Fruit fly (Drosophila melanogaster) whole organism, embryonic: ENCODE data around the gene TwdlV.

Source experiments
- Bgb ChIP-seq: fragments of 200-800 bp; sonication (Bioruptor generic); IDR thresholded peaks from 2 replicates; pipeline ENCODE4 v1.3.6; 2022; ENCODE audit warnings: missing biosample characterization, missing genetic modification characterization; ENCODE audit not compliant: partially characterized antibody
- CG10543 ChIP-seq: fragments of 200-800 bp; sonication (Bioruptor generic); optimal IDR thresholded peaks from 3 replicates; lab custom pipeline; 2017; ENCODE audit warnings: missing biosample characterization, mild to moderate bottlenecking, missing genetic modification characterization, moderate library complexity
- CG11093 ChIP-seq: fragments of 200-800 bp; sonication (Bioruptor generic); IDR thresholded peaks from 3 replicates; pipeline ENCODE4 v1.3.6; 2022; ENCODE audit warnings: missing biosample characterization, missing genetic modification characterization
- CG1233 ChIP-seq: fragments of 200-800 bp; sonication (Bioruptor generic); optimal IDR thresholded peaks from 4 replicates; lab custom pipeline; 2018; ENCODE audit warnings: missing biosample characterization, mild to moderate bottlenecking, missing genetic modification characterization
- CG13424 ChIP-seq: fragments of 200-800 bp; sonication (Bioruptor generic); optimal IDR thresholded peaks from 2 replicates; lab custom pipeline; 2019; ENCODE audit warnings: missing biosample characterization, mild to moderate bottlenecking, missing genetic modification characterization, moderate library complexity
- CG13624 ChIP-seq: fragments of 200-800 bp; sonication (Bioruptor generic); optimal IDR thresholded peaks from 2 replicates; lab custom pipeline; 2016; ENCODE audit warnings: missing biosample characterization, missing genetic modification characterization
- CG13894 ChIP-seq: fragments of 200-800 bp; sonication (Bioruptor generic); optimal IDR thresholded peaks from 3 replicates; lab custom pipeline; 2018; ENCODE audit warnings: missing biosample characterization, mild to moderate bottlenecking, missing genetic modification characterization, moderate library complexity
- CG17359 ChIP-seq: fragments of 200-800 bp; sonication (Bioruptor generic); optimal IDR thresholded peaks from 3 replicates; lab custom pipeline; 2018; ENCODE audit warnings: missing biosample characterization, mild to moderate bottlenecking, missing genetic modification characterization, moderate library complexity
- CG17912 ChIP-seq: fragments of 200-800 bp; sonication (Bioruptor generic); optimal IDR thresholded peaks from 2 replicates; lab custom pipeline; 2018; ENCODE audit warnings: missing biosample characterization, mild to moderate bottlenecking, missing genetic modification characterization
- CG18619 ChIP-seq: fragments of 200-800 bp; sonication (Bioruptor generic); optimal IDR thresholded peaks from 3 replicates; lab custom pipeline; 2017; ENCODE audit warnings: missing biosample characterization, mild to moderate bottlenecking, missing genetic modification characterization
- CG18764 ChIP-seq: fragments of 200-800 bp; sonication (Bioruptor generic); optimal IDR thresholded peaks from 3 replicates; lab custom pipeline; 2016; ENCODE audit warnings: missing biosample characterization, missing genetic modification characterization
- CG31365 ChIP-seq: fragments of 200-800 bp; sonication (Bioruptor generic); optimal IDR thresholded peaks from 2 replicates; lab custom pipeline; 2018; ENCODE audit warnings: missing biosample characterization, mild to moderate bottlenecking, missing genetic modification characterization
- CG33213 ChIP-seq: fragments of 200-800 bp; sonication (Bioruptor generic); optimal IDR thresholded peaks from 3 replicates; lab custom pipeline; 2016; ENCODE audit warnings: missing biosample characterization, missing genetic modification characterization
- CG33557 ChIP-seq: fragments of 200-800 bp; sonication (Bioruptor generic); optimal IDR thresholded peaks from 2 replicates; lab custom pipeline; 2019; ENCODE audit warnings: missing biosample characterization, mild to moderate bottlenecking, missing genetic modification characterization, moderate library complexity
- CG34376 ChIP-seq: fragments of 200-800 bp; sonication (Bioruptor generic); optimal IDR thresholded peaks from 2 replicates; lab custom pipeline; 2018; ENCODE audit warnings: missing biosample characterization, mild to moderate bottlenecking, missing genetic modification characterization
- CG3847 ChIP-seq: fragments of 200-800 bp; sonication (Bioruptor generic); IDR thresholded peaks from 2 replicates; pipeline ENCODE4 v1.3.6; 2022; ENCODE audit warnings: missing biosample characterization, missing genetic modification characterization
- CG4617 ChIP-seq: fragments of 200-800 bp; sonication (Bioruptor generic); optimal IDR thresholded peaks from 3 replicates; lab custom pipeline; 2016; ENCODE audit warnings: missing biosample characterization, missing genetic modification characterization, borderline replicate concordance
- CG4730 ChIP-seq: fragments of 200-800 bp; sonication (Bioruptor generic); IDR thresholded peaks from 2 replicates; pipeline ENCODE4 v1.3.6; 2022; ENCODE audit warnings: missing biosample characterization, missing genetic modification characterization
- CG4820 ChIP-seq: fragments of 200-800 bp; sonication (Bioruptor generic); optimal IDR thresholded peaks from 3 replicates; lab custom pipeline; 2016; ENCODE audit warnings: missing biosample characterization, missing genetic modification characterization
- CG5180 ChIP-seq: fragments of 200-800 bp; sonication (Bioruptor generic); optimal IDR thresholded peaks from 3 replicates; lab custom pipeline; 2017; ENCODE audit warnings: missing biosample characterization, missing genetic modification characterization, mild to moderate bottlenecking, moderate library complexity, missing genetic modification reagents
- CG7357 ChIP-seq: fragments of 200-800 bp; sonication (Bioruptor generic); IDR thresholded peaks from 3 replicates; pipeline ENCODE4 v1.3.6; 2022; ENCODE audit warnings: missing biosample characterization, missing genetic modification characterization
- CG8089 ChIP-seq: fragments of 200-800 bp; sonication (Bioruptor generic); optimal IDR thresholded peaks from 3 replicates; lab custom pipeline; 2016; ENCODE audit warnings: missing biosample characterization, missing genetic modification characterization
- CG9797 ChIP-seq: fragments of 200-800 bp; sonication (Bioruptor generic); optimal IDR thresholded peaks from 3 replicates; lab custom pipeline; 2018; ENCODE audit warnings: missing biosample characterization, mild to moderate bottlenecking, missing genetic modification characterization
- CrebB ChIP-seq: fragments of 200-800 bp; sonication (Bioruptor generic); optimal IDR thresholded peaks from 3 replicates; lab custom pipeline; 2018; ENCODE audit warnings: missing biosample characterization, mild to moderate bottlenecking, missing genetic modification characterization
- Deaf1 ChIP-seq: fragments of 200-800 bp; optimal IDR thresholded peaks from 3 replicates; lab custom pipeline; 2019; ENCODE audit warnings: missing biosample characterization, mild to moderate bottlenecking, missing genetic modification characterization, moderate library complexity
- Fer2 ChIP-seq: fragments of 200-800 bp; sonication (Bioruptor generic); optimal IDR thresholded peaks from 2 replicates; lab custom pipeline; 2018; ENCODE audit warnings: missing biosample characterization, mild to moderate bottlenecking, missing genetic modification characterization, moderate library complexity
- HLH4C ChIP-seq: fragments of 200-800 bp; sonication (Bioruptor generic); IDR thresholded peaks from 3 replicates; pipeline ENCODE4 v1.3.6; 2022; ENCODE audit warnings: missing biosample characterization, missing genetic modification characterization; ENCODE audit not compliant: partially characterized antibody
- Hr39 ChIP-seq: fragments of >200 bp; optimal IDR thresholded peaks from 2 replicates; lab custom pipeline; 2017
- Mes4 ChIP-seq: fragments of 200-800 bp; sonication (Bioruptor generic); optimal IDR thresholded peaks from 2 replicates; lab custom pipeline; 2016; ENCODE audit warnings: missing biosample characterization, missing genetic modification characterization
- Nf-YB ChIP-seq: fragments of 200-800 bp; sonication (Bioruptor generic); optimal IDR thresholded peaks from 3 replicates; lab custom pipeline; 2019; ENCODE audit warnings: missing biosample characterization, mild to moderate bottlenecking, missing genetic modification characterization, moderate library complexity
- Pdp1 ChIP-seq, 2 experiments: fragments of 200-800 bp; sonication (Bioruptor generic); optimal IDR thresholded peaks; 3 replicates each; lab custom pipeline; 2016; ENCODE audit warnings: missing biosample characterization in 2 of 2, missing genetic modification characterization in 2 of 2, mild to moderate bottlenecking in 1 of 2, moderate library complexity in 1 of 2
- Sox100B ChIP-seq: fragments of 200-800 bp; sonication (Bioruptor generic); optimal IDR thresholded peaks from 3 replicates; lab custom pipeline; 2018; ENCODE audit warnings: missing biosample characterization, mild to moderate bottlenecking, missing genetic modification characterization
- Taf1 ChIP-seq: fragments of 200-800 bp; sonication (Bioruptor generic); IDR thresholded peaks from 2 replicates; pipeline ENCODE4 v1.3.6; 2022; ENCODE audit warnings: missing biosample characterization, missing genetic modification characterization
- Tbp ChIP-seq: fragments of >200 bp; optimal IDR thresholded peaks from 2 replicates; lab custom pipeline; 2018; ENCODE audit warnings: missing biosample characterization, missing genetic modification characterization
- ac ChIP-seq: fragments of 200-800 bp; sonication (Bioruptor generic); optimal IDR thresholded peaks from 3 replicates; lab custom pipeline; 2017; ENCODE audit warnings: missing biosample characterization, mild to moderate bottlenecking, missing genetic modification characterization
- ash1 ChIP-seq: fragments of 200-800 bp; sonication (Bioruptor generic); optimal IDR thresholded peaks from 2 replicates; lab custom pipeline; 2018; ENCODE audit warnings: missing biosample characterization, mild to moderate bottlenecking, missing genetic modification characterization
- cg ChIP-seq: fragments of 200-800 bp; sonication (Bioruptor generic); optimal IDR thresholded peaks from 3 replicates; lab custom pipeline; 2019; ENCODE audit warnings: missing biosample characterization, mild to moderate bottlenecking, missing genetic modification characterization, moderate library complexity
- chinmo ChIP-seq: fragments of 200-800 bp; sonication (Bioruptor generic); IDR thresholded peaks from 4 replicates; pipeline ENCODE4 v1.3.6; 2022; ENCODE audit warnings: missing biosample characterization, missing genetic modification characterization; ENCODE audit not compliant: partially characterized antibody
- crp ChIP-seq, 2 experiments: fragments of 200-800 bp; sonication (Bioruptor generic); optimal IDR thresholded peaks; 2 replicates in 1 of 2; 3 replicates in 1 of 2; lab custom pipeline; 2017; ENCODE audit warnings: missing biosample characterization in 2 of 2, missing genetic modification characterization in 2 of 2, mild to moderate bottlenecking in 1 of 2, moderate library complexity in 1 of 2
- dati ChIP-seq: fragments of 200-800 bp; sonication (Bioruptor generic); IDR thresholded peaks from 2 replicates; pipeline ENCODE4 v1.3.6; 2022; ENCODE audit warnings: missing biosample characterization, missing genetic modification characterization
- hbn ChIP-seq: fragments of 200-800 bp; sonication (Bioruptor generic); IDR thresholded peaks from 2 replicates; pipeline ENCODE4 v1.3.6; 2022; ENCODE audit warnings: missing biosample characterization, missing genetic modification characterization; ENCODE audit not compliant: partially characterized antibody
- her ChIP-seq: fragments of 200-800 bp; sonication (Bioruptor generic); optimal IDR thresholded peaks from 2 replicates; lab custom pipeline; 2016; ENCODE audit warnings: missing biosample characterization, missing genetic modification characterization
- ind ChIP-seq: fragments of 200-800 bp; sonication (Bioruptor generic); optimal IDR thresholded peaks from 3 replicates; lab custom pipeline; 2016; ENCODE audit warnings: missing biosample characterization, missing genetic modification characterization
- inv ChIP-seq: fragments of 200-800 bp; sonication (Bioruptor generic); IDR thresholded peaks from 2 replicates; pipeline ENCODE4 v1.3.6; 2022; ENCODE audit warnings: missing biosample characterization, missing genetic modification characterization; ENCODE audit not compliant: partially characterized antibody
- psq ChIP-seq: fragments of 200-800 bp; sonication (Bioruptor generic); optimal IDR thresholded peaks from 2 replicates; lab custom pipeline; 2017; ENCODE audit warnings: missing biosample characterization, missing genetic modification characterization
- ranshi ChIP-seq: fragments of 200-800 bp; sonication (Bioruptor generic); IDR thresholded peaks from 2 replicates; pipeline ENCODE4 v1.3.6; 2022; ENCODE audit warnings: missing biosample characterization, missing genetic modification characterization
- rib ChIP-seq: fragments of 200-800 bp; sonication (Bioruptor generic); IDR thresholded peaks from 2 replicates; pipeline ENCODE4 v1.3.6; 2022; ENCODE audit warnings: missing biosample characterization, missing genetic modification characterization
- sug ChIP-seq: fragments of 200-800 bp; optimal IDR thresholded peaks from 2 replicates; lab custom pipeline; 2019; ENCODE audit warnings: missing biosample characterization, mild to moderate bottlenecking, missing genetic modification characterization, moderate library complexity
- trh ChIP-seq: fragments of 200-800 bp; sonication (Bioruptor generic); optimal IDR thresholded peaks from 2 replicates; lab custom pipeline; 2016; ENCODE audit warnings: missing biosample characterization, missing genetic modification characterization
- unpg ChIP-seq: fragments of 200-800 bp; sonication (Bioruptor generic); optimal IDR thresholded peaks from 3 replicates; lab custom pipeline; 2018; ENCODE audit warnings: missing biosample characterization, mild to moderate bottlenecking, missing genetic modification characterization, moderate library complexity
- yki ChIP-seq: fragments of >200 bp; optimal IDR thresholded peaks from 3 replicates; lab custom pipeline; 2018

TwdlV gene

DNA sequence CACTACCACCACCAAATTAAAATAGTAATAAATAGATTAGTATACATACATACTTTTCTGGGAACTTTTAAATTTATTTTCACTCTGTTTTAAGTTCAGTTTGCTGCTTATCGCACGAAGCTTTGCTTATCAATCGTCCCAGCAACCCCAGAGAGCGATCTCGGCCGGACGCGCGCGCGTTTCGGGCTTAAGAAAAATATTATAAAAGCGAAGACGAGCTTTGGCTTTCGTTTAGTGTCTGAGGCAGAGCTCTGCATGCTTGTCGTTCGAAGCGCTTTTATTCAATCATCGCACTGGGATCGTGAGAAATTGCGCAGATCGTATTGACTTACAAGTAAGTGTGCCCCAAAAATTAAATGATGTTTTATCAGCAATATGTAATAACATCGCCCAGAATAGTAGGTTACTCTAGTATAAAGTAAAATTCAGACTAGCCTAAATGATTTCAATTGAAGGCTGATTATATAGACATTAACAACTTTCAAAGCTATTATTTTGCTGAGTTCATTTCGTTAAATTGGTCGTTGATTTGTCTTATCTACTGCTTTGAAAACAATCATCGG is 19.4 kb upstream of the TwdlV start, which contains the start of gene Gel:
TSS of gene Gel (plus strand) at position 227 of the 563 bp plus-strand sequence.
- no peak for TF ChIP-seq ash1 (GFP tag; lab: Kevin White, UChicago)
- no peak for TF ChIP-seq CG9797
- no peak for TF ChIP-seq ac
- no peak for TF ChIP-seq CG11093 (GFP tag; lab: Robert Waterston, UW)
- TF ChIP-seq CG33557: no peak
- TF ChIP-seq Pdp1 (GFP tag; optimal IDR thresholded peaks at IDR 0.05; lab: Kevin White, UChicago): peak in 1 of 2 experiments; percentile 48
- no peak for TF ChIP-seq psq (GFP tag; lab: Kevin White, UChicago)
- peak; percentile 90 for TF ChIP-seq Hr39 (lab: Kevin White, UChicago)
- no peak for TF ChIP-seq inv (GFP tag; lab: Robert Waterston, UW)
- no peak for TF ChIP-seq CG3847 (GFP tag; lab: Robert Waterston, UW)
- no peak for TF ChIP-seq CG17359 (tag; lab: Kevin White, UChicago)
- TF ChIP-seq ranshi (GFP tag; lab: Robert Waterston, UW): no peak
- TF ChIP-seq CG8089 (GFP tag; lab: Kevin White, UChicago): no peak
- TF ChIP-seq CG34376 (GFP tag; lab: Kevin White, UChicago): peak; percentile 88
- TF ChIP-seq chinmo (GFP tag; lab: Robert Waterston, UW): 0 out of 4 replicates have a peak, but pooled peaks have one; percentile 28
- no peak for TF ChIP-seq CG33213 (GFP tag; lab: Kevin White, UChicago)
- no peak for TF ChIP-seq Mes4 (GFP tag; lab: Kevin White, UChicago)
- TF ChIP-seq dati (GFP tag; lab: Robert Waterston, UW): no peak
- TF ChIP-seq CG13894 (tag; lab: Kevin White, UChicago): no peak
- TF ChIP-seq trh: no peak
- peak; percentile 7 for TF ChIP-seq CG13624 (GFP tag; lab: Kevin White, UChicago)
- TF ChIP-seq cg (GFP tag; lab: Kevin White, UChicago): no peak
- no peak for TF ChIP-seq CG7357 (GFP tag; lab: Robert Waterston, UW)
- TF ChIP-seq yki (lab: Kevin White, UChicago): no peak
- no peak for TF ChIP-seq CG18619
- no peak for TF ChIP-seq CG5180 (GFP tag; lab: Kevin White, UChicago)
- TF ChIP-seq Sox100B (GFP tag; lab: Kevin White, UChicago): no peak
- TF ChIP-seq rib (GFP tag; lab: Robert Waterston, UW): no peak
- TF ChIP-seq Taf1 (GFP tag; lab: Robert Waterston, UW): no peak
- TF ChIP-seq CG4617 (GFP tag; lab: Kevin White, UChicago): no peak
- peak; percentile 46 for TF ChIP-seq sug (tag; lab: Kevin White, UChicago)
- TF ChIP-seq Nf-YB: no peak
- TF ChIP-seq her: no peak
- TF ChIP-seq ind (GFP tag; lab: Kevin White, UChicago): no peak
- no peak for TF ChIP-seq CG31365 (tag; lab: Kevin White, UChicago)
- no peak for TF ChIP-seq unpg (GFP tag; lab: Kevin White, UChicago)
- TF ChIP-seq crp (GFP tag; optimal IDR thresholded peaks at IDR 0.05; lab: Kevin White, UChicago): no peak
- no peak for TF ChIP-seq CrebB
- TF ChIP-seq hbn (GFP tag; lab: Robert Waterston, UW): no peak
- no peak for TF ChIP-seq CG17912 (GFP tag; lab: Kevin White, UChicago)
- no peak for TF ChIP-seq HLH4C
- no peak for TF ChIP-seq CG4730 (GFP tag; lab: Robert Waterston, UW)
- peak; percentile 3 for TF ChIP-seq CG10543
- TF ChIP-seq CG18764 (GFP tag; lab: Kevin White, UChicago): no peak
- peak; percentile 65 for TF ChIP-seq Deaf1 (tag; lab: Kevin White, UChicago)
- no peak for TF ChIP-seq CG4820 (GFP tag; lab: Kevin White, UChicago)
- no peak for TF ChIP-seq CG13424
- no peak for TF ChIP-seq Tbp (GFP tag; lab: Kevin White, UChicago)
- TF ChIP-seq Fer2: no peak
- no peak for TF ChIP-seq CG1233 (GFP tag; lab: Kevin White, UChicago)
- TF ChIP-seq Bgb: 0 out of 2 replicates have a peak, but pooled peaks have one; percentile 18
